Worm (Caenorhabditis elegans): ENCODE results near the gene ZK1067.3.

Gene ZK1067.3

DNA sequence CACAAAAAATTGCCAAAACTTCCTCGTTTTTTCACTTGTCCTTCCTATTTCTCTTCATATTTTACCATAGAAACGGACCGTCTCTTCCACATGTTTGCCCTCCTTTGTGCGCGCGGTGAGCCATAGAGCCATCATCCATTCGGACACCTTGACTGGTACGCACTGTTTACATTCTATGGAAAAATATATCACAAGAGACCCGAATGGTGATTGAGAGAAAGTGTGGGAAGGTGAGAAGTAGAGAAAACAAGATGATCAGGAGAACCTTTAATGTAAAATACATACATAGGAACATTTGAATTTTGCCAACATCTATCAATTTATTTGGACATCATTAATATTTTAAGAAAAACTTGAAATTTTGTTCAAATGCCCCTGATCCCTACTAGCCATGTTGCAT, 37.2 kb upstream of the ZK1067.3 start:
- TF ChIP-seq dve-1 (tag; optimal IDR thresholded peaks at IDR 0.05; ENCODE audit: insufficient read depth) (no peak), unc-62 (GFP tag; optimal IDR thresholded peaks at IDR 0.05 in 1 of 2) (peak in 1 of 2 experiments; percentile 58), unc-62 (tag; optimal IDR thresholded peaks at IDR 0.05) (no peak), pha-4 (GFP tag; IDR thresholded peaks at IDR 0.05) (no peak), pha-4 (tag; optimal IDR thresholded peaks at IDR 0.05) (peak; percentile 87), nhr-6 (tag; optimal IDR thresholded peaks at IDR 0.05) (peak; percentile 29)

DNA sequence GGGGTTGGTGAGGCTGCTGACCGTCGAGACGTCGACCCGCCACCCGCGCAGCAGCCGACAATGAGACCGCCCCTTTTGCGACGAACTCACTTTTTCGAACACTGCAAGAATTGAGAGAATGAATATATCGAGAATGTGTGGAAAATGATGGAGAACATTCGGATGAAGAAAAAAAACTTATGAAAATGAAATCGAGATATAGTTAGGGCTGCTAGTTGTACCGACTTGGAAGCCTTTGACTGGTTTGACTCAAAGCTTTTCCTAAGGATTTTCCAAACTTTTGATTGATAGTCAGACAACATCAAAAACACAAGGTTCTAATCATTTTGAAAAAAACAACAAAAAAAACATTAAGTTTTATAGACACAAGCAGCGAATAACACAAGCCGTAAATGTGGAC, 34.7 kb upstream of the ZK1067.3 start, which contains the start of gene sym-2:
Gene sym-2, minus strand, starts transcription at position 101 of the 400 bp plus-strand sequence.
- TF ChIP-seq madf-9 (GFP tag; conservative IDR thresholded peaks at IDR 0.05): no peak

DNA sequence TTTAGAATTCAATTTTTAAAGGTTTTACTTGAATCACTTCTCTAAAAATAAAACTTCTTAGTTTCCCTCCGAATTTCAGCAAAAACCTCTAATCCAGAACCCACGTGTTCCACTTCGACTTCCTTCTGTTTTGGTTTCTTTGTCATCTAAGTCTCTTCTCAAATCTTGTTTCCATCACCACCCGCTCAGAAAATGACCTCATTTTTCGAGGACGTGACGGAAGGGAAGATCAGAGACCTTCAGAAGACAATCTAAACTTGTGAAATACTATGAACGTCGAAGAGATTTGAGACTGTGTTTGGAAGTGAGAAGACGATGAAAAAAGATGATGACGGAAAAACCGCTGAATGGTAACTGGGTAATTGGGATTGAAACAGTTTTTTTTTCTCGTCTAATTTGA, 33.4 kb upstream of the ZK1067.3 start:
- peak; percentile 11 for TF ChIP-seq hlh-30 (tag; optimal IDR thresholded peaks at IDR 0.05; ENCODE audit: insufficient read depth)
- no peak for TF ChIP-seq F10B5.3 (tag; optimal IDR thresholded peaks at IDR 0.05)
- no peak for TF ChIP-seq zip-11 (GFP tag; IDR thresholded peaks at IDR 0.05)
- no peak for TF ChIP-seq dve-1 (tag; optimal IDR thresholded peaks at IDR 0.05; ENCODE audit: insufficient read depth)
- no peak for TF ChIP-seq aly-2 (tag; optimal IDR thresholded peaks at IDR 0.05)
- no peak for TF ChIP-seq tag-97 (GFP tag; IDR thresholded peaks at IDR 0.05)
- TF ChIP-seq lim-7 (GFP tag; IDR thresholded peaks at IDR 0.05): no peak
- TF ChIP-seq Y75B8A.6 (GFP tag; IDR thresholded peaks at IDR 0.05): no peak
- no peak for TF ChIP-seq nhr-111 (GFP tag; optimal IDR thresholded peaks at IDR 0.05)
- peak; percentile 22 for TF ChIP-seq nhr-28 (tag; optimal IDR thresholded peaks at IDR 0.05)
- no peak for TF ChIP-seq rbr-2 (tag; optimal IDR thresholded peaks at IDR 0.05)
- no peak for TF ChIP-seq dmd-6 (GFP tag; IDR thresholded peaks at IDR 0.05)
- no peak for TF ChIP-seq daf-8 (GFP tag; IDR thresholded peaks at IDR 0.05)
- peak in 1 of 2 experiments; percentile 48 for TF ChIP-seq mdl-1 (tag; optimal IDR thresholded peaks at IDR 0.05)
- TF ChIP-seq R02D3.7 (tag; optimal IDR thresholded peaks at IDR 0.05): no peak
- TF ChIP-seq unc-130 (GFP tag; optimal IDR thresholded peaks at IDR 0.05): no peak
- no peak for TF ChIP-seq lin-29 (GFP tag; IDR thresholded peaks at IDR 0.05)
- no peak for TF ChIP-seq nhr-11 (tag; optimal IDR thresholded peaks at IDR 0.05)
- no peak for TF ChIP-seq lin-39 (tag; optimal IDR thresholded peaks at IDR 0.05)
- TF ChIP-seq ceh-32 (tag; optimal IDR thresholded peaks at IDR 0.05; ENCODE audit: poor library complexity): no peak
- TF ChIP-seq lin-38 (GFP tag; IDR thresholded peaks at IDR 0.05): no peak
- no peak for TF ChIP-seq Y105C5A.15 (GFP tag; IDR thresholded peaks at IDR 0.05)
- TF ChIP-seq hif-1 (tag; optimal IDR thresholded peaks at IDR 0.05): no peak
- TF ChIP-seq ceh-28 (tag; optimal IDR thresholded peaks at IDR 0.05): no peak
- no peak for TF ChIP-seq mes-2 (tag; optimal IDR thresholded peaks at IDR 0.05; ENCODE audit: poor library complexity, severe bottlenecking)
- no peak for TF ChIP-seq hmg-1.1 (GFP tag; IDR thresholded peaks at IDR 0.05)
- no peak for TF ChIP-seq nhr-102 (tag; optimal IDR thresholded peaks at IDR 0.05)
- no peak for TF ChIP-seq madf-9 (GFP tag; conservative IDR thresholded peaks at IDR 0.05)
- TF ChIP-seq duxl-1 (tag; optimal IDR thresholded peaks at IDR 0.05; ENCODE audit: poor library complexity): no peak
- TF ChIP-seq nhr-6 (tag; optimal IDR thresholded peaks at IDR 0.05): no peak
- no peak for TF ChIP-seq spr-1 (tag; optimal IDR thresholded peaks at IDR 0.05)
- no peak for TF ChIP-seq ZK337.2 (GFP tag; IDR thresholded peaks at IDR 0.05)
- no peak for TF ChIP-seq lsy-2 (tag; optimal IDR thresholded peaks at IDR 0.05)
- no peak for TF ChIP-seq ceh-44 (GFP tag; IDR thresholded peaks at IDR 0.05)
- TF ChIP-seq nhr-48 (tag; optimal IDR thresholded peaks at IDR 0.05): no peak
- no peak for TF ChIP-seq tra-1 (GFP tag; IDR thresholded peaks at IDR 0.05)
- TF ChIP-seq aha-1 (tag): peak; percentile 70
- TF ChIP-seq nhr-25 (tag; optimal IDR thresholded peaks at IDR 0.05; ENCODE audit: borderline replicate concordance, insufficient read depth): peak; percentile 34
- TF ChIP-seq D1046.2 (GFP tag; IDR thresholded peaks at IDR 0.05): no peak
- peak; percentile 73 for TF ChIP-seq mxl-3 (GFP tag; optimal IDR thresholded peaks at IDR 0.05)
- no peak for TF ChIP-seq vab-7 (GFP tag; IDR thresholded peaks at IDR 0.05)
- TF ChIP-seq F44E2.7 (GFP tag; IDR thresholded peaks at IDR 0.05): no peak
- TF ChIP-seq cey-2 (tag; optimal IDR thresholded peaks at IDR 0.05; ENCODE audit: borderline replicate concordance, insufficient read depth): no peak

Measured in whole organism, L4 larva.